Worm (Caenorhabditis elegans): ENCODE measurements around the gene tomm-7.

ce11 chrIII:7855468-7855867 is 3.9 kb upstream of the tomm-7 start:
- TF ChIP-seq cnd-1 (tag; optimal IDR thresholded peaks at IDR 0.05) (no peak), snpc-4 (tag; optimal IDR thresholded peaks at IDR 0.05) (no peak), blmp-1 (tag; optimal IDR thresholded peaks at IDR 0.05) (no peak), unc-62 (GFP tag; optimal IDR thresholded peaks at IDR 0.05) (no peak), nhr-28 (tag; optimal IDR thresholded peaks at IDR 0.05) (no peak), lin-13 (tag; optimal IDR thresholded peaks at IDR 0.05) (no peak), ham-2 (GFP tag; optimal IDR thresholded peaks at IDR 0.05) (no peak), lsy-2 (tag; optimal IDR thresholded peaks at IDR 0.05) (no peak), unc-39 (tag; optimal IDR thresholded peaks at IDR 0.05) (no peak), bed-3 (GFP tag; optimal IDR thresholded peaks at IDR 0.05) (no peak), sptf-1 (tag; optimal IDR thresholded peaks at IDR 0.05) (no peak)

All from whole organism, mixed stage, embryonic.